Fruit fly (Drosophila melanogaster) whole organism, prepupa: Measurements from ENCODE around the gene nxf2.

Source experiments
- Blimp-1 ChIP-seq: fragments of 200-800 bp; sonication (Bioruptor generic); optimal IDR thresholded peaks from 3 replicates; lab custom pipeline; 2017; ENCODE audit warnings: missing biosample characterization, missing genetic modification characterization, mild to moderate bottlenecking, moderate library complexity, missing genetic modification reagents
- CG10631 ChIP-seq: fragments of 200-800 bp; sonication (Bioruptor generic); optimal IDR thresholded peaks from 2 replicates; lab custom pipeline; 2016; ENCODE audit warnings: missing biosample characterization, missing genetic modification characterization
- CG10669 ChIP-seq: fragments of 200-800 bp; sonication (Bioruptor generic); optimal IDR thresholded peaks from 3 replicates; lab custom pipeline; 2018; ENCODE audit warnings: missing biosample characterization, mild to moderate bottlenecking, missing genetic modification characterization, moderate library complexity
- CG11294 ChIP-seq: fragments of 200-800 bp; sonication (Bioruptor generic); IDR thresholded peaks from 2 replicates; pipeline ENCODE4 v1.3.6; 2022; ENCODE audit warnings: missing biosample characterization, missing genetic modification characterization
- CG11762 ChIP-seq: fragments of 200-800 bp; sonication (Bioruptor generic); optimal IDR thresholded peaks from 3 replicates; lab custom pipeline; 2016; ENCODE audit warnings: missing biosample characterization, missing genetic modification characterization; ENCODE audit not compliant: insufficient read depth
- CG11902 ChIP-seq: fragments of 200-800 bp; sonication (Bioruptor generic); optimal IDR thresholded peaks from 3 replicates; lab custom pipeline; 2016; ENCODE audit warnings: missing biosample characterization, missing genetic modification characterization
- CG1621 ChIP-seq: fragments of 200-800 bp; sonication (Bioruptor generic); optimal IDR thresholded peaks from 3 replicates; lab custom pipeline; 2018; ENCODE audit warnings: missing biosample characterization, mild to moderate bottlenecking, missing genetic modification characterization
- CG3032 ChIP-seq: fragments of 200-800 bp; optimal IDR thresholded peaks from 2 replicates; lab custom pipeline; 2019; ENCODE audit warnings: missing biosample characterization, mild to moderate bottlenecking, missing genetic modification characterization, moderate library complexity
- CG31627 ChIP-seq: fragments of 200-800 bp; sonication (Bioruptor generic); optimal IDR thresholded peaks from 3 replicates; lab custom pipeline; 2016; ENCODE audit warnings: missing biosample characterization, missing genetic modification characterization
- CG32006 ChIP-seq: fragments of 200-800 bp; sonication (Bioruptor generic); optimal IDR thresholded peaks from 3 replicates; lab custom pipeline; 2017; ENCODE audit warnings: missing biosample characterization, mild to moderate bottlenecking, missing genetic modification characterization
- CG34406 ChIP-seq: fragments of 200-800 bp; sonication (Bioruptor generic); optimal IDR thresholded peaks from 3 replicates; lab custom pipeline; 2016; ENCODE audit warnings: missing biosample characterization, missing genetic modification characterization
- CG4318 ChIP-seq: fragments of 200-800 bp; sonication (Bioruptor generic); optimal IDR thresholded peaks from 3 replicates; lab custom pipeline; 2017; ENCODE audit warnings: missing biosample characterization, mild to moderate bottlenecking, missing genetic modification characterization
- CG6163 ChIP-seq: fragments of 200-800 bp; sonication (Bioruptor generic); IDR thresholded peaks from 3 replicates; pipeline ENCODE4 v1.3.6; 2022; ENCODE audit warnings: missing biosample characterization, missing genetic modification characterization
- CG6276 ChIP-seq: fragments of 200-800 bp; sonication (Bioruptor generic); optimal IDR thresholded peaks from 2 replicates; lab custom pipeline; 2017; ENCODE audit warnings: missing biosample characterization, mild to moderate bottlenecking, missing genetic modification characterization
- CG6792 ChIP-seq: fragments of 200-800 bp; sonication (Bioruptor generic); optimal IDR thresholded peaks from 3 replicates; lab custom pipeline; 2016; ENCODE audit warnings: missing biosample characterization, missing genetic modification characterization
- CG6808 ChIP-seq: fragments of 200-800 bp; sonication (Bioruptor generic); optimal IDR thresholded peaks from 3 replicates; lab custom pipeline; 2017; ENCODE audit warnings: missing biosample characterization, missing genetic modification characterization, mild to moderate bottlenecking, moderate library complexity, missing genetic modification reagents
- CG8119 ChIP-seq: fragments of 200-800 bp; sonication (Bioruptor generic); IDR thresholded peaks from 3 replicates; pipeline ENCODE4 v1.3.6; 2022; ENCODE audit warnings: missing biosample characterization, missing genetic modification characterization
- CG8319 ChIP-seq: fragments of 200-800 bp; sonication (Bioruptor generic); optimal IDR thresholded peaks from 3 replicates; lab custom pipeline; 2016; ENCODE audit warnings: missing biosample characterization, missing genetic modification characterization
- CG9139 ChIP-seq: fragments of 200-800 bp; sonication (Bioruptor generic); optimal IDR thresholded peaks from 3 replicates; lab custom pipeline; 2017; ENCODE audit warnings: missing biosample characterization, mild to moderate bottlenecking, missing genetic modification characterization
- Eip75B ChIP-seq: fragments of 200-800 bp; sonication (Bioruptor generic); optimal IDR thresholded peaks from 3 replicates; lab custom pipeline; 2016; ENCODE audit warnings: missing biosample characterization, missing genetic modification characterization
- Eip78C ChIP-seq: fragments of 200-800 bp; sonication (Bioruptor generic); peaks from one replicate; lab custom pipeline; 2016; ENCODE audit warnings: missing biosample characterization, missing genetic modification characterization
- Eip93F ChIP-seq: fragments of 200-800 bp; sonication (Bioruptor generic); optimal IDR thresholded peaks from 2 replicates; lab custom pipeline; 2016; ENCODE audit warnings: missing biosample characterization, mild to moderate bottlenecking, missing genetic modification characterization
- Ets21C ChIP-seq: fragments of 200-800 bp; sonication (Bioruptor generic); optimal IDR thresholded peaks from 3 replicates; lab custom pipeline; 2016; ENCODE audit warnings: missing biosample characterization, missing genetic modification characterization
- Ets96B ChIP-seq: fragments of 200-800 bp; optimal IDR thresholded peaks from 2 replicates; lab custom pipeline; 2019; ENCODE audit warnings: missing biosample characterization, mild to moderate bottlenecking, missing genetic modification characterization, moderate library complexity
- Gug ChIP-seq: fragments of 200-800 bp; sonication (Bioruptor generic); IDR thresholded peaks from 2 replicates; pipeline ENCODE4 v1.3.6; 2022; ENCODE audit warnings: missing biosample characterization, missing genetic modification characterization
- Hr39 ChIP-seq: fragments of 200-800 bp; sonication (Bioruptor generic); optimal IDR thresholded peaks from 2 replicates; lab custom pipeline; 2016; ENCODE audit warnings: missing biosample characterization, missing genetic modification characterization
- Hr4 ChIP-seq: fragments of 200-800 bp; sonication (Bioruptor generic); optimal IDR thresholded peaks from 3 replicates; lab custom pipeline; 2016; ENCODE audit warnings: missing biosample characterization, missing genetic modification characterization
- Met ChIP-seq: fragments of 200-800 bp; sonication (Bioruptor generic); optimal IDR thresholded peaks from 3 replicates; lab custom pipeline; 2016; ENCODE audit warnings: missing biosample characterization, missing genetic modification characterization
- Smox ChIP-seq: fragments of 200-800 bp; sonication (Bioruptor generic); optimal IDR thresholded peaks from 3 replicates; lab custom pipeline; 2016; ENCODE audit warnings: missing biosample characterization, missing genetic modification characterization
- Sox102F ChIP-seq: fragments of 200-800 bp; sonication (Bioruptor generic); optimal IDR thresholded peaks from 2 replicates; lab custom pipeline; 2016; ENCODE audit warnings: missing biosample characterization, mild to moderate bottlenecking, missing genetic modification characterization
- Sox14 ChIP-seq: fragments of 200-800 bp; sonication (Bioruptor generic); optimal IDR thresholded peaks from 3 replicates; lab custom pipeline; 2016; ENCODE audit warnings: missing biosample characterization, missing genetic modification characterization
- acj6 ChIP-seq: fragments of 200-800 bp; sonication (Bioruptor generic); optimal IDR thresholded peaks from 3 replicates; lab custom pipeline; 2016; ENCODE audit warnings: missing biosample characterization, missing genetic modification characterization
- cyc ChIP-seq: fragments of 200-800 bp; sonication (Bioruptor generic); optimal IDR thresholded peaks from 3 replicates; lab custom pipeline; 2016; ENCODE audit warnings: missing biosample characterization, missing genetic modification characterization
- dsx ChIP-seq: fragments of 200-800 bp; optimal IDR thresholded peaks from 3 replicates; lab custom pipeline; 2019; ENCODE audit warnings: missing biosample characterization, mild to moderate bottlenecking, missing genetic modification characterization, moderate library complexity; ENCODE audit not compliant: poor library complexity, severe bottlenecking
- eg ChIP-seq: fragments of 200-800 bp; sonication (Bioruptor generic); IDR thresholded peaks from 3 replicates; pipeline ENCODE4 v1.3.6; 2022; ENCODE audit warnings: missing biosample characterization, missing genetic modification characterization
- esn ChIP-seq: fragments of 200-800 bp; sonication (Bioruptor generic); optimal IDR thresholded peaks from 2 replicates; lab custom pipeline; 2016; ENCODE audit warnings: missing biosample characterization, mild to moderate bottlenecking, missing genetic modification characterization, moderate library complexity
- fkh ChIP-seq: fragments of 200-800 bp; sonication (Bioruptor generic); optimal IDR thresholded peaks from 3 replicates; lab custom pipeline; 2017; ENCODE audit warnings: missing biosample characterization, mild to moderate bottlenecking, missing genetic modification characterization, moderate library complexity
- net ChIP-seq: fragments of 200-800 bp; sonication (Bioruptor generic); optimal IDR thresholded peaks from 3 replicates; lab custom pipeline; 2016; ENCODE audit warnings: missing biosample characterization, missing genetic modification characterization
- salr ChIP-seq, 2 experiments: fragments of 200-800 bp; sonication (Bioruptor generic); optimal IDR thresholded peaks; 3 replicates each; lab custom pipeline; 2016 to 2018; ENCODE audit warnings: missing biosample characterization in 2 of 2, missing genetic modification characterization in 2 of 2, mild to moderate bottlenecking in 1 of 2
- ss ChIP-seq, 2 experiments: fragments of 200-800 bp; sonication (Bioruptor generic); optimal IDR thresholded peaks; 2 replicates in 1 of 2; 3 replicates in 1 of 2; lab custom pipeline; 2017 to 2018; ENCODE audit warnings: mild to moderate bottlenecking in 2 of 2, missing biosample characterization in 2 of 2, missing genetic modification characterization in 2 of 2, moderate library complexity in 1 of 2
- svp ChIP-seq: fragments of 200-800 bp; sonication (Bioruptor generic); peaks from one replicate; lab custom pipeline; 2016; ENCODE audit warnings: missing biosample characterization, missing genetic modification characterization
- topi ChIP-seq: fragments of 200-800 bp; sonication (Bioruptor generic); optimal IDR thresholded peaks from 3 replicates; lab custom pipeline; 2016; ENCODE audit warnings: missing biosample characterization, missing genetic modification characterization
- vri ChIP-seq: fragments of 200-800 bp; sonication (Bioruptor generic); optimal IDR thresholded peaks from 3 replicates; lab custom pipeline; 2016; ENCODE audit warnings: missing biosample characterization, mild to moderate bottlenecking, missing genetic modification characterization

The nxf2 gene

DNA sequence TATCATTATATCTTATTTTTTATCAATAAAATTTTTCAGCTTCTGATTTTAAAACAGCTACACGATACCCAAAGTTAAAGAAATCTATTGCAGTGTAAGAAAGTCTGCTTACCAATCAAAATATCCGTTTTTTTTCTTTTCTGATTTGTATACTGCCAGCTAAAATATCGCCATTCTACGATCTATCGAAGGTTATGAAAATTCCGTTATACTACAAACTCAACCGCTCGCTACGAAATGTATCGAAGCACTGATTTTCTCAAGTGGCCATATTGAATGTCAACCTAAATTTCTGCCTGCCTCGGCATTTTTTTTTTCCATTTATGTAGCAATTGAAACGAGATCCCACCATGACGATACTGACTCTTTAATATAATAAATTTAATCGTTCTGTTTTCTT, at the start of gene nxf2:
Gene nxf2, minus strand, starts transcription at position 258 of the 400 bp plus-strand sequence.
- TF ChIP-seq CG31627 (GFP tag; lab: Kevin White, UChicago): no peak
- no peak for TF ChIP-seq Ets96B
- no peak for TF ChIP-seq CG11902 (GFP tag; lab: Kevin White, UChicago)
- TF ChIP-seq vri (GFP tag; lab: Kevin White, UChicago): no peak
- no peak for TF ChIP-seq CG4318 (GFP tag; lab: Kevin White, UChicago)
- TF ChIP-seq CG32006 (GFP tag; lab: Kevin White, UChicago): no peak
- TF ChIP-seq Sox14: no peak
- TF ChIP-seq salr (GFP tag; optimal IDR thresholded peaks at IDR 0.05; lab: Kevin White, UChicago): no peak
- TF ChIP-seq CG6163 (GFP tag; lab: Robert Waterston, UW): no peak
- TF ChIP-seq CG10631 (GFP tag; lab: Kevin White, UChicago): no peak
- no peak for TF ChIP-seq topi (GFP tag; lab: Kevin White, UChicago)

DNA sequence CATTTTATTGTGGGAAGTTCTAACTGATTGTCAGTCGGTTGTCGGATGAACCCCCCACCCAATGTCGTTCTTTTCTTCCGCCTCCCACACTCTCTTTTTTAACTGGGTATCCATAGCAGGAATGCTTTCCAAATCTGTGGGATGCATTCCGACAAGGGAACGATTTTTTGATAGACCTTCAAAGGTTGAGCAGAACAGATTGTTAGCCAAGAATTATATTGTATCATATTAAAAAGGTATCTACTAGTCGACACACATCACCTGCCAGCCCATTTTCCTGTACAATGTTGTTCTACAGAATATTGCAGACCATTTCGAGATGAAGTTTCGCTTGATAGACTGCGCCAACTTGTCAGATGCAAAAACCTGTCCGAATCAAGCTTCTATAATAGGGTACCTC, 49.7 kb upstream of the nxf2 start:
- no peak for TF ChIP-seq Hr4 (GFP tag; lab: Kevin White, UChicago)
- no peak for TF ChIP-seq CG3032
- no peak for TF ChIP-seq Eip93F (GFP tag; lab: Kevin White, UChicago)
- TF ChIP-seq CG8319 (GFP tag; lab: Kevin White, UChicago): no peak
- TF ChIP-seq CG32006 (GFP tag; lab: Kevin White, UChicago): no peak
- no peak for TF ChIP-seq Gug (GFP tag; lab: Robert Waterston, UW)
- peak; percentile 65 for TF ChIP-seq Eip78C (GFP tag; lab: Kevin White, UChicago)
- peak; percentile 72 for TF ChIP-seq dsx (GFP tag; lab: Kevin White, UChicago)

DNA sequence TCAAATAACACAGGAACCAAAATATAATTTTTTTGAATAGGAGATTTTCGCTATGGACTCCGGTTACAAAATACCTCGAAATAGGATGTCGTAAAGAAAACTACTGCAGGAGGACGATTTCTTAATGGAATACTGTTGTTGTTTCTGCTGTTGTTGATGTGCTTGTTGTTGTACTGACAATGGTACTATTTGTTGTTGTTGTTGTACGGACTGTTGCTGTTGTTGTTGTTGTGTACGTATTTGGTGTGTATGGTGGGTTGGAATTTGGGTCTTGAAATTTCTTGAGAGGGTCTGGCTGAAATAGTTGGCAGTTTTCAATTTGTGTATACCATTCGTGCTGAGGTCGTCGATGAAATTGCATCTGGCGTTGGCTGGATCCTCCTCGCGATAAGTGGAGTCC, 46.1 kb upstream of the nxf2 start:
- TF ChIP-seq CG6276 (GFP tag; lab: Kevin White, UChicago): no peak
- TF ChIP-seq CG11902 (GFP tag; lab: Kevin White, UChicago): no peak
- no peak for TF ChIP-seq CG4318 (GFP tag; lab: Kevin White, UChicago)
- TF ChIP-seq Hr39: no peak
- no peak for TF ChIP-seq acj6 (GFP tag; lab: Kevin White, UChicago)
- TF ChIP-seq CG11294 (GFP tag; lab: Robert Waterston, UW): no peak
- TF ChIP-seq Smox (GFP tag; lab: Kevin White, UChicago): no peak
- no peak for TF ChIP-seq topi (GFP tag; lab: Kevin White, UChicago)
- TF ChIP-seq CG6808 (GFP tag; lab: Kevin White, UChicago): no peak
- TF ChIP-seq, all 60 proteins: peak for 0

DNA sequence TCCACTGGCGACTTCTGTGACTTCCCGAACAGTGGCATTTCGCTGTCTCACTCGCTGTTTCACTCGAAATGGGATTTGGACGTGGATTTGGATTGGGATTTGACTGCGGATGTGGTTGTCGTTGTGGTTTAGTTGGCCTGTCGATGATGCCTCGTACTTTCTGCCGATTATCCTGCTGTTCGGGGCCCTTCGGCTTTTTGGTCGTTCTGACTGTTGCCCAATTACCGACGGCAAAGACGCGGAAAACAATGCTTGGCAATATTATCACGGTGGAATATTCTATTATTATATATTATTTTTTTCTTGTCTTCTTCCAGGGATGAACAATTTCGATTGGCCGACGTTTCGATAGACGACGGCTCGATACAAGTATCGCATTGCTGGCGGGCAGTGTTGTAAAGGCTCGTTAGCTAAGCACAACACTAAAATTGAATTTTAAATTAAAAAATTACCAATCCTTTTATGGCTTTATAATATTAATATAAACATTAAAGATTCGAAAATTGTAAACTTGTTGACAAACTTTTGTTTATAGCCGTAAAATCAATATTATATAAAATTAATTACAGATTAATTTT, 35.1 kb upstream of the nxf2 start, which contains the start of gene Mo25:
Gene Mo25, minus strand, starts transcription at position 341 of the 578 bp plus-strand sequence.
- TF ChIP-seq fkh (no peak), Smox (GFP tag; lab: Kevin White, UChicago) (peak; percentile 49), topi (GFP tag; lab: Kevin White, UChicago) (peak; percentile 46), CG3032 (peak; percentile 15), Hr39 (peak; percentile 19), ss (GFP tag; optimal IDR thresholded peaks at IDR 0.05; lab: Kevin White, UChicago) (no peak), Hr4 (GFP tag; lab: Kevin White, UChicago) (no peak), cyc (GFP tag; lab: Kevin White, UChicago) (peak; percentile 13), Eip75B (GFP tag; lab: Kevin White, UChicago) (no peak), Ets96B (no peak), CG1621 (tag; lab: Kevin White, UChicago) (no peak), CG11902 (GFP tag; lab: Kevin White, UChicago) (no peak), Ets21C (no peak), CG9139 (no peak), CG8119 (GFP tag; lab: Robert Waterston, UW) (no peak), acj6 (GFP tag; lab: Kevin White, UChicago) (peak; percentile 35), svp (GFP tag; lab: Kevin White, UChicago) (no peak), Sox102F (GFP tag; lab: Kevin White, UChicago) (peak; percentile 67), CG34406 (GFP tag; lab: Kevin White, UChicago) (peak; percentile 3), CG6163 (GFP tag; lab: Robert Waterston, UW) (no peak), net (no peak), CG6792 (GFP tag; lab: Kevin White, UChicago) (no peak), CG11762 (GFP tag; lab: Kevin White, UChicago) (no peak), Blimp-1 (GFP tag; lab: Kevin White, UChicago) (no peak), eg (GFP tag; lab: Robert Waterston, UW) (no peak), esn (GFP tag; lab: Kevin White, UChicago) (peak; percentile 57), CG10631 (GFP tag; lab: Kevin White, UChicago) (peak; percentile 34), Met (peak; percentile 45), CG6276 (GFP tag; lab: Kevin White, UChicago) (no peak), CG8319 (GFP tag; lab: Kevin White, UChicago) (no peak), CG10669 (GFP tag; lab: Kevin White, UChicago) (no peak)
